Worm (Caenorhabditis elegans) whole organism, late embryonic: ENCODE data around the gene T08E11.1.

Experiments
- fkh-10 ChIP-seq: fragments of 150-350 bp; optimal IDR thresholded peaks from 2 replicates; lab custom pipeline; 2014; ENCODE audit warnings: missing biosample characterization, missing genetic modification reagents, missing genetic modification characterization
- lim-6 ChIP-seq: sonication (generic microtip); optimal IDR thresholded peaks from 2 replicates; lab custom pipeline; 2016; ENCODE audit warnings: missing genetic modification characterization, missing compliant biosample characterization
- lin-11 ChIP-seq: fragments of 200-800 bp; sonication (Bioruptor generic); optimal IDR thresholded peaks from 2 replicates; lab custom pipeline; 2018; ENCODE audit warnings: mild to moderate bottlenecking, missing genetic modification characterization, missing compliant biosample characterization
- pha-4 ChIP-seq: fragments of 150-350 bp; optimal IDR thresholded peaks from 2 replicates; lab custom pipeline; 2018; ENCODE audit warnings: missing biosample characterization, missing genetic modification reagents, missing genetic modification characterization
- ref-2 ChIP-seq: sonication (generic microtip); optimal IDR thresholded peaks from 2 replicates; lab custom pipeline; 2016; ENCODE audit warnings: missing genetic modification characterization, missing compliant biosample characterization
- tbx-2 ChIP-seq: sonication (generic microtip); optimal IDR thresholded peaks from 2 replicates; lab custom pipeline; 2016; ENCODE audit warnings: missing genetic modification characterization, missing compliant biosample characterization
- unc-86 ChIP-seq: sonication (generic microtip); optimal IDR thresholded peaks from 2 replicates; lab custom pipeline; 2016; ENCODE audit warnings: missing genetic modification characterization, missing compliant biosample characterization
- zip-5 ChIP-seq: sonication (generic microtip); optimal IDR thresholded peaks from 2 replicates; lab custom pipeline; 2016; ENCODE audit warnings: missing genetic modification characterization, missing compliant biosample characterization

- TF ChIP-seq unc-86 (no peak), fkh-10 (GFP tag; lab: Kevin White, UChicago) (no peak), lin-11 (tag; lab: Kevin White, UChicago) (no peak), ref-2 (tag; lab: Kevin White, UChicago) (no peak), lim-6 (tag; lab: Kevin White, UChicago) (no peak), zip-5 (tag; lab: Kevin White, UChicago) (no peak), pha-4 (tag; lab: Kevin White, UChicago) (no peak), tbx-2 (tag; lab: Kevin White, UChicago) (no peak)
These were observed 11.8 kb downstream of the T08E11.1 start, which contains the start of gene fbxb-97 for ce11 chrII:1848109-1848508.
